Worm (Caenorhabditis elegans) whole organism, L2 larva: ENCODE results near the gene F37C12.21.

ENCODE experiments used
- C34F6.9 ChIP-seq: fragments of 150-350 bp; optimal IDR thresholded peaks from 2 replicates; lab custom pipeline; 2014; ENCODE audit warnings: missing biosample characterization, missing genetic modification characterization
- blmp-1 ChIP-seq: sonication (generic microtip); optimal IDR thresholded peaks from 2 replicates; lab custom pipeline; 2017; ENCODE audit warnings: missing genetic modification characterization, mild to moderate bottlenecking, missing compliant biosample characterization, antibody characterized with exemption, moderate library complexity; ENCODE audit not compliant: insufficient read depth
- lin-39 ChIP-seq: fragments of 150-350 bp; optimal IDR thresholded peaks from 2 replicates; lab custom pipeline; 2014; ENCODE audit warnings: missing biosample characterization, missing genetic modification reagents, missing genetic modification characterization
- nhr-129 ChIP-seq: fragments of 150-350 bp; optimal IDR thresholded peaks from 2 replicates; lab custom pipeline; 2014; ENCODE audit warnings: missing biosample characterization, missing genetic modification characterization
- nhr-237 ChIP-seq: fragments of 150-350 bp; optimal IDR thresholded peaks from 2 replicates; lab custom pipeline; 2014; ENCODE audit warnings: missing biosample characterization, missing genetic modification characterization
- nhr-77 ChIP-seq: fragments of 150-350 bp; optimal IDR thresholded peaks from 2 replicates; lab custom pipeline; 2014; ENCODE audit warnings: missing biosample characterization, missing genetic modification characterization
- peb-1 ChIP-seq: fragments of 150-350 bp; optimal IDR thresholded peaks from 2 replicates; lab custom pipeline; 2014; ENCODE audit warnings: missing biosample characterization, missing genetic modification characterization
- unc-62 ChIP-seq: fragments of 150-350 bp; optimal IDR thresholded peaks from 2 replicates; lab custom pipeline; 2014; ENCODE audit warnings: missing biosample characterization, missing genetic modification reagents, missing genetic modification characterization
- ztf-11 ChIP-seq: sonication (generic microtip); optimal IDR thresholded peaks from 2 replicates; lab custom pipeline; 2017; ENCODE audit warnings: missing biosample characterization, missing genetic modification characterization

- no peak for TF ChIP-seq lin-39 (tag; lab: Kevin White, UChicago)
- TF ChIP-seq C34F6.9 (tag; lab: Kevin White, UChicago), result no peak
- no peak for TF ChIP-seq nhr-77
- no peak for TF ChIP-seq nhr-237
- no peak for TF ChIP-seq ztf-11
- no peak for TF ChIP-seq nhr-129 (tag; lab: Kevin White, UChicago)
- no peak for TF ChIP-seq peb-1 (tag; lab: Kevin White, UChicago)
- TF ChIP-seq unc-62, result no peak
- TF ChIP-seq blmp-1 (tag; lab: Kevin White, UChicago), result no peak
Measured at ce11 chrIII:7167568-7167937, 20.6 kb upstream of the F37C12.21 start, which contains the start of gene acs-4.
